Worm (Caenorhabditis elegans): ENCODE data around the gene Y43H11AL.1.

Gene Y43H11AL.1

ce11 chrII:221212-221611 lies 11.3 kb downstream of the Y43H11AL.1 start (continued):
- no peak for TF ChIP-seq aly-2 (tag; optimal IDR thresholded peaks at IDR 0.05)
- no peak for TF ChIP-seq ztf-11 (tag; optimal IDR thresholded peaks at IDR 0.05)
- no peak for TF ChIP-seq nhr-237 (tag; optimal IDR thresholded peaks at IDR 0.05)
- peak; percentile 46 for TF ChIP-seq pqm-1 (tag; optimal IDR thresholded peaks at IDR 0.05)
- TF ChIP-seq lsy-12 (tag; optimal IDR thresholded peaks at IDR 0.05) = peak; percentile 34

ce11 chrII:220602-221001 lies 11.9 kb downstream of the Y43H11AL.1 start, which contains the start of gene ubxn-3:
Gene ubxn-3, minus strand, starts transcription at chrII:220667.
- TF ChIP-seq lin-15B (tag; optimal IDR thresholded peaks at IDR 0.05) (no peak), unc-62 (GFP tag; optimal IDR thresholded peaks at IDR 0.05) (no peak)

- TF ChIP-seq lin-39 (tag; optimal IDR thresholded peaks at IDR 0.05) (no peak), ceh-82 (tag; optimal IDR thresholded peaks at IDR 0.05) (no peak), nhr-76 (tag; optimal IDR thresholded peaks at IDR 0.05) (no peak), lin-15B (tag; optimal IDR thresholded peaks at IDR 0.05) (no peak), pqm-1 (tag; optimal IDR thresholded peaks at IDR 0.05) (no peak)
These were observed 12.6 kb downstream of the Y43H11AL.1 start for ce11 chrII:219846-220503.

ce11 chrII:217308-217707 lies 15.2 kb downstream of the Y43H11AL.1 start:
- TF ChIP-seq mdl-1 (tag; optimal IDR thresholded peaks at IDR 0.05) (no peak), unc-39 (tag; optimal IDR thresholded peaks at IDR 0.05) (no peak), sea-2 (GFP tag; optimal IDR thresholded peaks at IDR 0.05) (no peak), hmg-11 (tag; optimal IDR thresholded peaks at IDR 0.05) (no peak), ceh-28 (tag; optimal IDR thresholded peaks at IDR 0.05) (no peak), eor-1 (tag; optimal IDR thresholded peaks at IDR 0.05) (no peak), pha-4 (tag; optimal IDR thresholded peaks at IDR 0.05) (no peak), egl-27 (tag; optimal IDR thresholded peaks at IDR 0.05) (no peak), R02D3.7 (tag; optimal IDR thresholded peaks at IDR 0.05) (no peak), aly-2 (tag; optimal IDR thresholded peaks at IDR 0.05) (no peak), lin-39 (tag; optimal IDR thresholded peaks at IDR 0.05) (no peak)

- TF ChIP-seq pha-4 (tag; optimal IDR thresholded peaks at IDR 0.05) (peak; percentile 98), tbx-2 (tag; optimal IDR thresholded peaks at IDR 0.05) (peak; percentile 89), elt-3 (tag; optimal IDR thresholded peaks at IDR 0.05) (peak in 1 of 3 experiments; percentile 3), nhr-28 (tag; optimal IDR thresholded peaks at IDR 0.05) (no peak), lsy-12 (tag; optimal IDR thresholded peaks at IDR 0.05) (peak; percentile 92), nhr-76 (tag; optimal IDR thresholded peaks at IDR 0.05) (peak; percentile 17), unc-62 (GFP tag; optimal IDR thresholded peaks at IDR 0.05) (no peak), daf-12 (tag; optimal IDR thresholded peaks at IDR 0.05) (no peak), hmg-11 (tag; optimal IDR thresholded peaks at IDR 0.05) (peak; percentile 81), nhr-12 (tag; optimal IDR thresholded peaks at IDR 0.05) (no peak), ceh-16 (tag; optimal IDR thresholded peaks at IDR 0.05) (no peak), ZK546.5 (tag; optimal IDR thresholded peaks at IDR 0.05) (peak; percentile 21), nhr-43 (tag; optimal IDR thresholded peaks at IDR 0.05; ENCODE audit: poor library complexity, severe bottlenecking) (peak; percentile 93), ztf-4 (tag; optimal IDR thresholded peaks at IDR 0.05) (peak; percentile 63), egl-5 (tag; optimal IDR thresholded peaks at IDR 0.05) (peak; percentile 91), snpc-4 (tag; optimal IDR thresholded peaks at IDR 0.05) (peak; percentile 74), elt-1 (tag; optimal IDR thresholded peaks at IDR 0.05) (peak; percentile 47), nhr-237 (tag; optimal IDR thresholded peaks at IDR 0.05) (no peak), nhr-11 (tag; optimal IDR thresholded peaks at IDR 0.05) (peak; percentile 23), lin-39 (tag; optimal IDR thresholded peaks at IDR 0.05) (peak; percentile 86), skn-1 (tag; optimal IDR thresholded peaks at IDR 0.05) (peak; percentile 92), ceh-9 (tag; optimal IDR thresholded peaks at IDR 0.05) (no peak), lin-15B (tag; optimal IDR thresholded peaks at IDR 0.05) (peak; percentile 98), fkh-10 (GFP tag; optimal IDR thresholded peaks at IDR 0.05) (peak; percentile 51), mdl-1 (tag; optimal IDR thresholded peaks at IDR 0.05) (no peak), nfya-1 (tag; optimal IDR thresholded peaks at IDR 0.05; ENCODE audit: insufficient read depth) (peak; percentile 94), jun-1 (tag; optimal IDR thresholded peaks at IDR 0.05) (peak; percentile 89), ztf-11 (tag; optimal IDR thresholded peaks at IDR 0.05) (no peak), mml-1 (tag; optimal IDR thresholded peaks at IDR 0.05) (no peak), nhr-67 (tag; optimal IDR thresholded peaks at IDR 0.05) (no peak), unc-39 (tag; optimal IDR thresholded peaks at IDR 0.05) (no peak), fkh-2 (tag; optimal IDR thresholded peaks at IDR 0.05) (no peak), elt-2 (tag; optimal IDR thresholded peaks at IDR 0.05) (peak; percentile 64), R02D3.7 (tag; optimal IDR thresholded peaks at IDR 0.05) (peak; percentile 78), egl-27 (tag; optimal IDR thresholded peaks at IDR 0.05) (peak; percentile 53), ceh-82 (tag; optimal IDR thresholded peaks at IDR 0.05) (peak; percentile 87), nhr-23 (tag; optimal IDR thresholded peaks at IDR 0.05) (peak; percentile 95), pqm-1 (tag; optimal IDR thresholded peaks at IDR 0.05) (peak; percentile 60), eor-1 (tag; optimal IDR thresholded peaks at IDR 0.05) (no peak)
These were observed 15.9 kb downstream of the Y43H11AL.1 start, which contains the start of gene F48A11.4 for ce11 chrII:216598-216997. Gene F48A11.4, minus strand, starts transcription at chrII:216621.
